Worm (Caenorhabditis elegans) whole organism, young adult: ENCODE measurements around the gene W01D2.1.

Experiments used
- F22D6.2 ChIP-seq: sonication (generic microtip); optimal IDR thresholded peaks from 2 replicates; lab custom pipeline; 2016; ENCODE audit warnings: mild to moderate bottlenecking, missing genetic modification characterization, missing compliant biosample characterization
- F39B2.1 ChIP-seq: fragments of 200-800 bp; sonication (Bioruptor generic); IDR thresholded peaks from 2 replicates; pipeline ENCODE4 v1.3.6; 2022; ENCODE audit warnings: missing genetic modification reagents, missing genetic modification characterization, missing compliant biosample characterization
- F52B5.7 ChIP-seq: sonication (generic microtip); optimal IDR thresholded peaks from 2 replicates; lab custom pipeline; 2016; ENCODE audit warnings: mild to moderate bottlenecking, missing genetic modification characterization, missing compliant biosample characterization
- F57A8.1 ChIP-seq: fragments of 200-800 bp; sonication (Bioruptor generic); optimal IDR thresholded peaks from 2 replicates; lab custom pipeline; 2018; ENCODE audit warnings: mild to moderate bottlenecking, missing genetic modification characterization, moderate library complexity, missing compliant biosample characterization
- F57C9.4 ChIP-seq: sonication (generic microtip); optimal IDR thresholded peaks from 2 replicates; lab custom pipeline; 2017; ENCODE audit warnings: mild to moderate bottlenecking, missing genetic modification characterization, missing compliant biosample characterization
- K11D2.4 ChIP-seq: fragments of 200-800 bp; sonication (Bioruptor generic); IDR thresholded peaks from 2 replicates; pipeline ENCODE4 v1.3.6; 2022; ENCODE audit warnings: missing genetic modification reagents, missing genetic modification characterization, missing compliant biosample characterization
- T07F8.4 ChIP-seq: sonication (generic microtip); optimal IDR thresholded peaks from 2 replicates; lab custom pipeline; 2016; ENCODE audit warnings: mild to moderate bottlenecking, missing genetic modification characterization, moderate library complexity, missing compliant biosample characterization
- T26A5.8 ChIP-seq: sonication (generic microtip); optimal IDR thresholded peaks from 2 replicates; lab custom pipeline; 2016; ENCODE audit warnings: missing genetic modification characterization, missing compliant biosample characterization
- Y95B8A.8 ChIP-seq: fragments of 200-800 bp; sonication (Bioruptor generic); IDR thresholded peaks from 2 replicates; pipeline ENCODE4 v1.3.6; 2022; ENCODE audit warnings: missing genetic modification reagents, missing genetic modification characterization, missing compliant biosample characterization
- athp-1 ChIP-seq: sonication (generic microtip); optimal IDR thresholded peaks from 2 replicates; lab custom pipeline; 2017; ENCODE audit warnings: mild to moderate bottlenecking, missing genetic modification characterization, missing compliant biosample characterization
- attf-3 ChIP-seq: fragments of 200-800 bp; sonication (Bioruptor generic); conservative IDR thresholded peaks from 2 replicates; pipeline ENCODE4 v1.3.6; 2022; ENCODE audit warnings: missing genetic modification reagents, missing genetic modification characterization, missing compliant biosample characterization
- ccch-3 ChIP-seq: fragments of 200-800 bp; sonication (Bioruptor generic); optimal IDR thresholded peaks from 2 replicates; lab custom pipeline; 2018; ENCODE audit warnings: mild to moderate bottlenecking, missing genetic modification characterization, missing compliant biosample characterization
- ceh-100 ChIP-seq: fragments of 200-800 bp; sonication (Bioruptor generic); IDR thresholded peaks from 2 replicates; pipeline ENCODE4 v1.3.6; 2022; ENCODE audit warnings: missing genetic modification reagents, missing genetic modification characterization, missing compliant biosample characterization
- ceh-79 ChIP-seq: sonication (generic microtip); optimal IDR thresholded peaks from 2 replicates; lab custom pipeline; 2017; ENCODE audit warnings: mild to moderate bottlenecking, missing genetic modification characterization, missing compliant biosample characterization
- ceh-91 ChIP-seq: fragments of 200-800 bp; sonication (Bioruptor generic); IDR thresholded peaks from 2 replicates; pipeline ENCODE4 v1.3.6; 2022; ENCODE audit warnings: missing genetic modification reagents, missing genetic modification characterization, missing compliant biosample characterization
- chd-7 ChIP-seq: sonication (generic microtip); optimal IDR thresholded peaks from 2 replicates; lab custom pipeline; 2016; ENCODE audit warnings: mild to moderate bottlenecking, missing genetic modification characterization, moderate library complexity, missing compliant biosample characterization
- dpff-1 ChIP-seq: sonication (generic microtip); optimal IDR thresholded peaks from 2 replicates; lab custom pipeline; 2017; ENCODE audit warnings: mild to moderate bottlenecking, missing genetic modification characterization, missing compliant biosample characterization
- efl-1 ChIP-seq: fragments of 150-350 bp; optimal IDR thresholded peaks from 2 replicates; lab custom pipeline; 2014; ENCODE audit warnings: missing biosample characterization, missing genetic modification reagents, missing genetic modification characterization
- egl-44 ChIP-seq: fragments of 200-800 bp; sonication (Bioruptor generic); IDR thresholded peaks from 2 replicates; pipeline ENCODE4 v1.3.6; 2022; ENCODE audit warnings: missing genetic modification reagents, missing genetic modification characterization, missing compliant biosample characterization
- egrh-3 ChIP-seq: fragments of 200-800 bp; sonication (Bioruptor generic); IDR thresholded peaks from 2 replicates; pipeline ENCODE4 v1.3.6; 2022; ENCODE audit warnings: missing genetic modification reagents, missing genetic modification characterization, missing compliant biosample characterization
- ekl-4 ChIP-seq: fragments of 200-800 bp; sonication (Bioruptor generic); IDR thresholded peaks from 2 replicates; pipeline ENCODE4 v1.3.6; 2022; ENCODE audit warnings: missing genetic modification reagents, missing genetic modification characterization, missing compliant biosample characterization
- ets-4 ChIP-seq: fragments of 200-800 bp; sonication (Bioruptor generic); optimal IDR thresholded peaks from 2 replicates; lab custom pipeline; 2018; ENCODE audit warnings: mild to moderate bottlenecking, missing genetic modification characterization, missing compliant biosample characterization
- fkh-3 ChIP-seq: sonication (generic microtip); optimal IDR thresholded peaks from 2 replicates; lab custom pipeline; 2016; ENCODE audit warnings: mild to moderate bottlenecking, missing genetic modification characterization, missing compliant biosample characterization
- gei-17 ChIP-seq: fragments of 200-800 bp; sonication (Bioruptor generic); optimal IDR thresholded peaks from 2 replicates; lab custom pipeline; 2018; ENCODE audit warnings: mild to moderate bottlenecking, missing genetic modification characterization, missing compliant biosample characterization
- hlh-12 ChIP-seq: sonication (generic microtip); optimal IDR thresholded peaks from 2 replicates; lab custom pipeline; 2016; ENCODE audit warnings: missing genetic modification characterization, missing compliant biosample characterization
- lin-54 ChIP-seq: fragments of 200-800 bp; sonication (Bioruptor generic); optimal IDR thresholded peaks from 2 replicates; lab custom pipeline; 2018; ENCODE audit warnings: mild to moderate bottlenecking, missing genetic modification characterization, missing compliant biosample characterization
- lsl-1 ChIP-seq: fragments of 200-800 bp; sonication (Bioruptor generic); optimal IDR thresholded peaks from 2 replicates; lab custom pipeline; 2018; ENCODE audit warnings: mild to moderate bottlenecking, missing genetic modification characterization, moderate library complexity, missing compliant biosample characterization
- lsy-27 ChIP-seq: sonication (generic microtip); optimal IDR thresholded peaks from 2 replicates; lab custom pipeline; 2017; ENCODE audit warnings: missing genetic modification characterization, mild to moderate bottlenecking, missing compliant biosample characterization, antibody characterized with exemption, missing genotype, borderline replicate concordance; ENCODE audit not compliant: insufficient read depth
- madf-6 ChIP-seq: fragments of 200-800 bp; sonication (Bioruptor generic); IDR thresholded peaks from 2 replicates; pipeline ENCODE4 v1.3.6; 2022; ENCODE audit warnings: missing genetic modification reagents, missing genetic modification characterization, missing compliant biosample characterization
- madf-8 ChIP-seq: fragments of 200-800 bp; sonication (Bioruptor generic); conservative IDR thresholded peaks from 2 replicates; pipeline ENCODE4 v1.3.6; 2022; ENCODE audit warnings: missing genetic modification reagents, missing genetic modification characterization, missing compliant biosample characterization
- mel-28 ChIP-seq: sonication (generic microtip); optimal IDR thresholded peaks from 2 replicates; lab custom pipeline; 2016; ENCODE audit warnings: borderline replicate concordance, mild to moderate bottlenecking, missing genetic modification characterization, missing compliant biosample characterization
- nfya-1 ChIP-seq: sonication (generic microtip); optimal IDR thresholded peaks from 2 replicates; lab custom pipeline; 2017; ENCODE audit warnings: antibody characterized with exemption, missing compliant biosample characterization, missing genetic modification characterization, borderline replicate concordance; ENCODE audit not compliant: insufficient read depth
- nhr-80 ChIP-seq: sonication (generic microtip); optimal IDR thresholded peaks from 2 replicates; lab custom pipeline; 2016; ENCODE audit warnings: missing genetic modification characterization, missing compliant biosample characterization
- nhr-90 ChIP-seq: sonication (generic microtip); optimal IDR thresholded peaks from 2 replicates; lab custom pipeline; 2016; ENCODE audit warnings: missing genotype, mild to moderate bottlenecking, missing genetic modification characterization, missing compliant biosample characterization
- rcor-1 ChIP-seq: fragments of 200-800 bp; sonication (Bioruptor generic); IDR thresholded peaks from 2 replicates; pipeline ENCODE4 v1.3.6; 2022; ENCODE audit warnings: missing genetic modification reagents, missing genetic modification characterization, missing compliant biosample characterization
- rec-8 ChIP-seq, 2 experiments: sonication (generic microtip); optimal IDR thresholded peaks; 2 replicates each; lab custom pipeline; 2016; ENCODE audit warnings: mild to moderate bottlenecking in 2 of 2, missing genetic modification characterization in 2 of 2, missing genetic modification reagents in 2 of 2, missing genotype in 2 of 2, missing biosample characterization in 1 of 2, missing compliant biosample characterization in 1 of 2, moderate library complexity in 1 of 2
- rpc-1 ChIP-seq, 2 experiments: fragments of 150-350 bp in 1 of 2; sonication (generic microtip) in 1 of 2; optimal IDR thresholded peaks; 2 replicates each; lab custom pipeline; 2014 to 2018; ENCODE audit warnings: missing biosample characterization in 1 of 2, missing genetic modification characterization in 1 of 2, missing genetic modification reagents in 1 of 2, missing genotype in 1 of 2
- snpc-1.1 ChIP-seq: sonication (generic microtip); optimal IDR thresholded peaks from 2 replicates; lab custom pipeline; 2017; ENCODE audit warnings: missing genetic modification characterization, mild to moderate bottlenecking, missing compliant biosample characterization, antibody characterized with exemption, moderate library complexity, missing genotype, missing genetic modification reagents; ENCODE audit not compliant: insufficient read depth
- snpc-1.3 ChIP-seq: sonication (generic microtip); optimal IDR thresholded peaks from 2 replicates; lab custom pipeline; 2017; ENCODE audit warnings: missing genetic modification characterization, mild to moderate bottlenecking, missing compliant biosample characterization, antibody characterized with exemption, moderate library complexity, missing genotype, missing genetic modification reagents; ENCODE audit not compliant: insufficient read depth
- snpc-3.4 ChIP-seq: sonication (generic microtip); optimal IDR thresholded peaks from 2 replicates; lab custom pipeline; 2017; ENCODE audit warnings: missing genetic modification characterization, mild to moderate bottlenecking, missing compliant biosample characterization, antibody characterized with exemption, moderate library complexity, missing genotype, missing genetic modification reagents
- somi-1 ChIP-seq: fragments of 200-800 bp; sonication (Bioruptor generic); optimal IDR thresholded peaks from 2 replicates; lab custom pipeline; 2018; ENCODE audit warnings: mild to moderate bottlenecking, missing genetic modification characterization, missing compliant biosample characterization
- tlf-1 ChIP-seq: fragments of 200-800 bp; sonication (Bioruptor generic); optimal IDR thresholded peaks from 2 replicates; lab custom pipeline; 2018; ENCODE audit warnings: mild to moderate bottlenecking, missing genetic modification characterization, missing compliant biosample characterization
- zim-3 ChIP-seq: sonication (generic microtip); optimal IDR thresholded peaks from 2 replicates; lab custom pipeline; 2017; ENCODE audit warnings: mild to moderate bottlenecking, missing genetic modification characterization, moderate library complexity, missing compliant biosample characterization
- ztf-22 ChIP-seq: fragments of 200-800 bp; sonication (Bioruptor generic); optimal IDR thresholded peaks from 2 replicates; lab custom pipeline; 2018; ENCODE audit warnings: mild to moderate bottlenecking, missing genetic modification characterization, moderate library complexity, missing compliant biosample characterization
- ztf-26 ChIP-seq: sonication (generic microtip); optimal IDR thresholded peaks from 2 replicates; lab custom pipeline; 2017; ENCODE audit warnings: missing genetic modification characterization, missing compliant biosample characterization
- ztf-28 ChIP-seq: fragments of 200-800 bp; sonication (Bioruptor generic); IDR thresholded peaks from 2 replicates; pipeline ENCODE4 v1.3.6; 2022; ENCODE audit warnings: missing genetic modification reagents, missing genetic modification characterization, missing compliant biosample characterization

The W01D2.1 gene

ce11 chrII:14813106-14813505, 2.2 kb upstream of the W01D2.1 start:
- 0 out of 2 replicates have a peak, but pooled peaks have one; percentile 9 for TF ChIP-seq madf-6
- no peak for TF ChIP-seq attf-3 (GFP tag; lab: Robert Waterston, UW)
- TF ChIP-seq lsl-1 (GFP tag; lab: Kevin White, UChicago), result peak; percentile 69
- TF ChIP-seq, all 124 proteins: peak for 2

ce11 chrII:14816086-14816485, 768 bp downstream of the W01D2.1 start:
- TF ChIP-seq T26A5.8 (tag; lab: Kevin White, UChicago), result no peak
- TF ChIP-seq nfya-1 (tag; lab: Kevin White, UChicago), result no peak
- no peak for TF ChIP-seq chd-7 (tag; lab: Kevin White, UChicago)
- TF ChIP-seq F39B2.1 (GFP tag; lab: Robert Waterston, UW), result no peak
- TF ChIP-seq attf-3 (GFP tag; lab: Robert Waterston, UW), result no peak
- TF ChIP-seq rcor-1, result peak; percentile 46; the same call in 1 of the 2 replicates
- TF ChIP-seq rec-8 (tag; optimal IDR thresholded peaks at IDR 0.05; lab: Kevin White, UChicago), result no peak
- TF ChIP-seq lsy-27 (tag; lab: Kevin White, UChicago), result no peak
- no peak for TF ChIP-seq dpff-1 (tag; lab: Kevin White, UChicago)
- TF ChIP-seq ztf-26, result no peak
- no peak for TF ChIP-seq Y95B8A.8 (GFP tag; lab: Robert Waterston, UW)
- no peak for TF ChIP-seq K11D2.4 (GFP tag; lab: Robert Waterston, UW)
- TF ChIP-seq madf-8, result no peak
- TF ChIP-seq ceh-91 (GFP tag; lab: Robert Waterston, UW), result no peak
- no peak for TF ChIP-seq ets-4 (GFP tag; lab: Kevin White, UChicago)
- no peak for TF ChIP-seq rpc-1 (optimal IDR thresholded peaks at IDR 0.05; lab: Kevin White, UChicago)
- no peak for TF ChIP-seq rpc-1 (tag; optimal IDR thresholded peaks at IDR 0.05; lab: Kevin White, UChicago)
- TF ChIP-seq hlh-12 (tag; lab: Kevin White, UChicago), result no peak
- no peak for TF ChIP-seq snpc-1.3 (tag; lab: Kevin White, UChicago)
- TF ChIP-seq snpc-1.1, result no peak
- TF ChIP-seq ccch-3 (GFP tag; lab: Kevin White, UChicago), result no peak
- TF ChIP-seq F22D6.2, result no peak
- peak; percentile 38; the same call in 1 of the 2 replicates for TF ChIP-seq ekl-4 (GFP tag; lab: Robert Waterston, UW)
- peak; percentile 66 for TF ChIP-seq snpc-3.4 (tag; lab: Kevin White, UChicago)
- no peak for TF ChIP-seq nhr-90 (tag; lab: Kevin White, UChicago)
- no peak for TF ChIP-seq mel-28 (tag; lab: Kevin White, UChicago)
- TF ChIP-seq gei-17 (GFP tag; lab: Kevin White, UChicago), result no peak
- TF ChIP-seq lin-54, result peak; percentile 25
- TF ChIP-seq ceh-79 (tag; lab: Kevin White, UChicago), result no peak
- TF ChIP-seq somi-1, result no peak
- TF ChIP-seq F52B5.7 (tag; lab: Kevin White, UChicago), result no peak
- TF ChIP-seq T07F8.4 (tag; lab: Kevin White, UChicago), result no peak
- TF ChIP-seq fkh-3, result no peak
- TF ChIP-seq efl-1 (GFP tag; lab: Kevin White, UChicago), result no peak
- no peak for TF ChIP-seq ztf-22 (GFP tag; lab: Kevin White, UChicago)
- TF ChIP-seq F57A8.1, result no peak
- no peak for TF ChIP-seq egrh-3 (GFP tag; lab: Robert Waterston, UW)
- TF ChIP-seq nhr-80 (tag; lab: Kevin White, UChicago), result no peak
- no peak for TF ChIP-seq zim-3 (tag; lab: Kevin White, UChicago)
- no peak for TF ChIP-seq egl-44 (GFP tag; lab: Robert Waterston, UW)
- no peak for TF ChIP-seq athp-1
- no peak for TF ChIP-seq ztf-28
- no peak for TF ChIP-seq tlf-1 (GFP tag; lab: Kevin White, UChicago)
- TF ChIP-seq ceh-100, result no peak
- no peak for TF ChIP-seq F57C9.4 (tag; lab: Kevin White, UChicago)
